Fruit fly (Drosophila melanogaster) whole organism, embryonic: ENCODE data around the gene mop.

Experiments
- CG10147 ChIP-seq: fragments of 200-800 bp; sonication (Bioruptor generic); optimal IDR thresholded peaks from 2 replicates; lab custom pipeline; 2019; ENCODE audit warnings: missing biosample characterization, mild to moderate bottlenecking, missing genetic modification characterization, moderate library complexity
- CG10267 ChIP-seq: fragments of 200-800 bp; sonication (Bioruptor generic); optimal IDR thresholded peaks from 2 replicates; lab custom pipeline; 2018; ENCODE audit warnings: missing biosample characterization, mild to moderate bottlenecking, missing genetic modification characterization, moderate library complexity
- CG10431 ChIP-seq: fragments of 200-800 bp; sonication (Bioruptor generic); optimal IDR thresholded peaks from 3 replicates; lab custom pipeline; 2018; ENCODE audit warnings: missing biosample characterization, mild to moderate bottlenecking, missing genetic modification characterization
- CG12236 ChIP-seq: fragments of 200-800 bp; sonication (Bioruptor generic); optimal IDR thresholded peaks from 2 replicates; lab custom pipeline; 2016; ENCODE audit warnings: missing biosample characterization, missing genetic modification characterization
- CG12769 ChIP-seq: fragments of 200-800 bp; sonication (Bioruptor generic); optimal IDR thresholded peaks from 2 replicates; lab custom pipeline; 2019; ENCODE audit warnings: missing biosample characterization, mild to moderate bottlenecking, missing genetic modification characterization, moderate library complexity
- CG1603 ChIP-seq: fragments of 200-800 bp; sonication (Bioruptor generic); optimal IDR thresholded peaks from 2 replicates; lab custom pipeline; 2019; ENCODE audit warnings: missing biosample characterization, mild to moderate bottlenecking, missing genetic modification characterization, moderate library complexity
- CG1647 ChIP-seq: fragments of 200-800 bp; sonication (Bioruptor generic); optimal IDR thresholded peaks from 3 replicates; lab custom pipeline; 2016; ENCODE audit warnings: missing biosample characterization, missing genetic modification characterization
- CG17361 ChIP-seq: fragments of 200-800 bp; sonication (Bioruptor generic); IDR thresholded peaks from 3 replicates; pipeline ENCODE4 v1.3.6; 2022; ENCODE audit warnings: missing biosample characterization, missing genetic modification characterization
- CG17912 ChIP-seq: fragments of 200-800 bp; sonication (Bioruptor generic); optimal IDR thresholded peaks from 2 replicates; lab custom pipeline; 2018; ENCODE audit warnings: missing biosample characterization, mild to moderate bottlenecking, missing genetic modification characterization
- CG1792 ChIP-seq: fragments of 200-800 bp; sonication (Bioruptor generic); optimal IDR thresholded peaks from 2 replicates; lab custom pipeline; 2016; ENCODE audit warnings: missing biosample characterization, missing genetic modification characterization
- CG18262 ChIP-seq: fragments of 200-800 bp; optimal IDR thresholded peaks from 3 replicates; lab custom pipeline; 2019; ENCODE audit warnings: missing biosample characterization, mild to moderate bottlenecking, missing genetic modification characterization, moderate library complexity
- CG2129 ChIP-seq: fragments of 200-800 bp; sonication (Bioruptor generic); IDR thresholded peaks from 2 replicates; pipeline ENCODE4 v1.3.6; 2022; ENCODE audit warnings: missing biosample characterization, missing genetic modification characterization; ENCODE audit not compliant: partially characterized antibody
- CG2889 ChIP-seq: fragments of 200-800 bp; sonication (Bioruptor generic); IDR thresholded peaks from 3 replicates; pipeline ENCODE4 v1.3.6; 2022; ENCODE audit warnings: missing biosample characterization, missing genetic modification characterization
- CG30020 ChIP-seq: fragments of 200-800 bp; optimal IDR thresholded peaks from 2 replicates; lab custom pipeline; 2019; ENCODE audit warnings: missing biosample characterization, mild to moderate bottlenecking, missing genetic modification characterization, moderate library complexity
- CG3163 ChIP-seq: fragments of 200-800 bp; sonication (Bioruptor generic); optimal IDR thresholded peaks from 3 replicates; lab custom pipeline; 2016; ENCODE audit warnings: missing biosample characterization, missing genetic modification characterization
- CG32767 ChIP-seq: fragments of 200-800 bp; sonication (Bioruptor generic); IDR thresholded peaks from 2 replicates; pipeline ENCODE4 v1.3.6; 2022; ENCODE audit warnings: missing biosample characterization, missing genetic modification characterization
- CG34224 ChIP-seq: fragments of 200-800 bp; sonication (Bioruptor generic); IDR thresholded peaks from 3 replicates; pipeline ENCODE4 v1.3.6; 2022; ENCODE audit warnings: missing biosample characterization, missing genetic modification characterization; ENCODE audit not compliant: partially characterized antibody
- CG3847 ChIP-seq: fragments of 200-800 bp; sonication (Bioruptor generic); IDR thresholded peaks from 2 replicates; pipeline ENCODE4 v1.3.6; 2022; ENCODE audit warnings: missing biosample characterization, missing genetic modification characterization
- CG43689 ChIP-seq: fragments of 200-800 bp; sonication (Bioruptor generic); IDR thresholded peaks from 2 replicates; pipeline ENCODE4 v1.3.6; 2022; ENCODE audit warnings: missing biosample characterization, missing genetic modification characterization
- CG6765 ChIP-seq: fragments of 200-800 bp; sonication (Bioruptor generic); optimal IDR thresholded peaks from 3 replicates; lab custom pipeline; 2017; ENCODE audit warnings: missing biosample characterization, mild to moderate bottlenecking, missing genetic modification characterization
- CG6813 ChIP-seq: fragments of 200-800 bp; sonication (Bioruptor generic); optimal IDR thresholded peaks from 2 replicates; lab custom pipeline; 2017; ENCODE audit warnings: missing biosample characterization, missing genetic modification characterization, mild to moderate bottlenecking, moderate library complexity, missing genetic modification reagents
- CG7372 ChIP-seq: fragments of 200-800 bp; sonication (Bioruptor generic); IDR thresholded peaks from 2 replicates; pipeline ENCODE4 v1.3.6; 2022; ENCODE audit warnings: missing biosample characterization, missing genetic modification characterization
- CG7928 ChIP-seq: fragments of 200-800 bp; sonication (Bioruptor generic); optimal IDR thresholded peaks from 2 replicates; lab custom pipeline; 2017; ENCODE audit warnings: missing biosample characterization, mild to moderate bottlenecking, missing genetic modification characterization
- CG7963 ChIP-seq: fragments of 200-800 bp; sonication (Bioruptor generic); IDR thresholded peaks from 3 replicates; pipeline ENCODE4 v1.3.6; 2022; ENCODE audit warnings: missing biosample characterization, missing genetic modification characterization; ENCODE audit not compliant: partially characterized antibody
- CG8765 ChIP-seq: fragments of 200-800 bp; sonication (Bioruptor generic); IDR thresholded peaks from 2 replicates; pipeline ENCODE4 v1.3.6; 2022; ENCODE audit warnings: missing biosample characterization, missing genetic modification characterization
- CkIIα-i1 ChIP-seq: fragments of 200-800 bp; sonication (Bioruptor generic); IDR thresholded peaks from 2 replicates; pipeline ENCODE4 v1.3.6; 2022; ENCODE audit warnings: missing biosample characterization, missing genetic modification characterization
- D19A ChIP-seq: fragments of 200-800 bp; optimal IDR thresholded peaks from 3 replicates; lab custom pipeline; 2019; ENCODE audit warnings: missing biosample characterization, mild to moderate bottlenecking, missing genetic modification characterization, moderate library complexity
- Pdp1 ChIP-seq, 2 experiments: fragments of 200-800 bp; sonication (Bioruptor generic); optimal IDR thresholded peaks; 3 replicates each; lab custom pipeline; 2016; ENCODE audit warnings: missing biosample characterization in 2 of 2, missing genetic modification characterization in 2 of 2, mild to moderate bottlenecking in 1 of 2, moderate library complexity in 1 of 2
- al ChIP-seq: fragments of 200-800 bp; sonication (Bioruptor generic); IDR thresholded peaks from 2 replicates; pipeline ENCODE4 v1.3.6; 2022; ENCODE audit warnings: missing biosample characterization, missing genetic modification characterization
- ap ChIP-seq: fragments of 200-800 bp; sonication (Bioruptor generic); IDR thresholded peaks from 2 replicates; pipeline ENCODE4 v1.3.6; 2022; ENCODE audit warnings: missing biosample characterization, missing genetic modification characterization
- az2 ChIP-seq: fragments of 200-800 bp; sonication (Bioruptor generic); optimal IDR thresholded peaks from 3 replicates; lab custom pipeline; 2016; ENCODE audit warnings: missing biosample characterization, missing genetic modification characterization
- cas ChIP-seq: fragments of 200-800 bp; sonication (Bioruptor generic); IDR thresholded peaks from 2 replicates; pipeline ENCODE4 v1.3.6; 2022; ENCODE audit warnings: missing biosample characterization, missing genetic modification characterization
- ci ChIP-seq: fragments of 200-800 bp; sonication (Bioruptor generic); IDR thresholded peaks from 3 replicates; pipeline ENCODE4 v1.3.6; 2022; ENCODE audit warnings: missing biosample characterization, missing genetic modification characterization
- crp ChIP-seq, 2 experiments: fragments of 200-800 bp; sonication (Bioruptor generic); optimal IDR thresholded peaks; 2 replicates in 1 of 2; 3 replicates in 1 of 2; lab custom pipeline; 2017; ENCODE audit warnings: missing biosample characterization in 2 of 2, missing genetic modification characterization in 2 of 2, mild to moderate bottlenecking in 1 of 2, moderate library complexity in 1 of 2
- dan ChIP-seq: fragments of 200-800 bp; sonication (Bioruptor generic); IDR thresholded peaks from 2 replicates; pipeline ENCODE4 v1.3.6; 2022; ENCODE audit warnings: missing biosample characterization, missing genetic modification characterization
- exex ChIP-seq: fragments of 200-800 bp; sonication (Bioruptor generic); optimal IDR thresholded peaks from 4 replicates; lab custom pipeline; 2018; ENCODE audit warnings: missing biosample characterization, mild to moderate bottlenecking, missing genetic modification characterization, moderate library complexity
- gt ChIP-seq: fragments of 200-800 bp; sonication (Bioruptor generic); IDR thresholded peaks from 2 replicates; pipeline ENCODE4 v1.3.6; 2022; ENCODE audit warnings: missing biosample characterization, missing genetic modification characterization
- hb ChIP-seq: fragments of 200-800 bp; sonication (Bioruptor generic); IDR thresholded peaks from 3 replicates; pipeline ENCODE4 v1.3.6; 2022; ENCODE audit warnings: missing biosample characterization, missing genetic modification characterization; ENCODE audit not compliant: partially characterized antibody
- nerfin-2 ChIP-seq: fragments of 200-800 bp; sonication (Bioruptor generic); IDR thresholded peaks from 2 replicates; pipeline ENCODE4 v1.3.6; 2022; ENCODE audit warnings: missing biosample characterization, missing genetic modification characterization; ENCODE audit not compliant: partially characterized antibody
- nmo ChIP-seq: fragments of 200-800 bp; sonication (Bioruptor generic); optimal IDR thresholded peaks from 2 replicates; lab custom pipeline; 2018; ENCODE audit warnings: missing biosample characterization, mild to moderate bottlenecking, missing genetic modification characterization, moderate library complexity
- oc ChIP-seq: fragments of 200-800 bp; sonication (Bioruptor generic); optimal IDR thresholded peaks from 2 replicates; lab custom pipeline; 2018; ENCODE audit warnings: missing biosample characterization, mild to moderate bottlenecking, missing genetic modification characterization, moderate library complexity
- pros ChIP-seq: fragments of 200-800 bp; sonication (Bioruptor generic); optimal IDR thresholded peaks from 3 replicates; lab custom pipeline; 2019; ENCODE audit warnings: missing biosample characterization, mild to moderate bottlenecking, missing genetic modification characterization, moderate library complexity
- pum ChIP-seq: fragments of 200-800 bp; sonication (Bioruptor generic); optimal IDR thresholded peaks from 2 replicates; lab custom pipeline; 2016; ENCODE audit warnings: missing biosample characterization, missing genetic modification characterization
- scrt ChIP-seq: fragments of 200-800 bp; sonication (Bioruptor generic); optimal IDR thresholded peaks from 2 replicates; lab custom pipeline; 2018; ENCODE audit warnings: missing biosample characterization, mild to moderate bottlenecking, missing genetic modification characterization, moderate library complexity
- sd ChIP-seq: fragments of 200-800 bp; sonication (Bioruptor generic); optimal IDR thresholded peaks from 3 replicates; lab custom pipeline; 2018; ENCODE audit warnings: missing biosample characterization, mild to moderate bottlenecking, missing genetic modification characterization, moderate library complexity
- sima ChIP-seq: fragments of 200-800 bp; sonication (Bioruptor generic); optimal IDR thresholded peaks from 2 replicates; lab custom pipeline; 2016; ENCODE audit warnings: missing biosample characterization, missing genetic modification characterization
- stc ChIP-seq: fragments of 200-800 bp; sonication (Bioruptor generic); IDR thresholded peaks from 2 replicates; pipeline ENCODE4 v1.3.6; 2022; ENCODE audit warnings: missing biosample characterization, missing genetic modification characterization
- toy ChIP-seq: fragments of 200-800 bp; sonication (Bioruptor generic); IDR thresholded peaks from 2 replicates; pipeline ENCODE4 v1.3.6; 2022; ENCODE audit warnings: missing biosample characterization, missing genetic modification characterization
- wdn ChIP-seq: fragments of 200-800 bp; sonication (Bioruptor generic); IDR thresholded peaks from 2 replicates; pipeline ENCODE4 v1.3.6; 2022; ENCODE audit warnings: missing biosample characterization, missing genetic modification characterization
- zen2 ChIP-seq: fragments of 200-800 bp; sonication (Bioruptor generic); IDR thresholded peaks from 3 replicates; pipeline ENCODE4 v1.3.6; 2022; ENCODE audit warnings: missing biosample characterization, missing genetic modification characterization; ENCODE audit not compliant: partially characterized antibody
- zfh2 ChIP-seq: fragments of 200-800 bp; sonication (Bioruptor generic); optimal IDR thresholded peaks from 2 replicates; lab custom pipeline; 2016; ENCODE audit warnings: missing biosample characterization, missing genetic modification characterization

The mop gene

DNA sequence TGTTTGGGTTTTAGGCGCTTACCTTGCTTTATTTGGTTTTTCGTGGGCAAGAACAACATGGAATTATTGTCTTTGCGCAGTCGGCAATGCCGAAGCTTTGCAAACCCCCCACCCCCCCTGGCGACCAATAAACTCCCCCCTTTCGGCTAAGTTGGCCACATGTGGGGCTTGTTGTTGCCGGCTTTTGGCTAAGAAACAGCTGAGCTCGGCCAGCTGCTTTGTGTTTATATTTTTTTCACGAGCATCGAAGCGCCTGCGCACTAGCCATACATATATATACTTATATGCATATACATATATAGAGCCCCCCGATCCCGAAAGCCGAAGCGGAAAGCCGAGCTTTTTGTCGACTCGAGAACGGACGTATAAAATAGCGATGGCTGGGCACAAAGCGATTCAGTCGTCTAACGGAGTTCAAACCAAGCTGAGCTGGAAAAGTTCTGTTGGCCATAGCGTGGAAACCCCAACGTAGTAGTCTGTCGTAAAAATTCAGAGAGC lies 28.8 kb upstream of the mop start, which contains the start of gene CG17839 (continued):
- no peak for TF ChIP-seq nmo (GFP tag; lab: Kevin White, UChicago)
- no peak for TF ChIP-seq CG30020 (tag; lab: Kevin White, UChicago)
- TF ChIP-seq CG1603 (tag; lab: Kevin White, UChicago) = no peak
- no peak for TF ChIP-seq CG2889
- no peak for TF ChIP-seq zfh2 (GFP tag; lab: Kevin White, UChicago)
- no peak for TF ChIP-seq dan (GFP tag; lab: Robert Waterston, UW)
- TF ChIP-seq CG6765 (GFP tag; lab: Kevin White, UChicago) = peak; percentile 62
- peak; percentile 14 for TF ChIP-seq CG10147 (GFP tag; lab: Kevin White, UChicago)
- no peak for TF ChIP-seq gt (GFP tag; lab: Robert Waterston, UW)
- no peak for TF ChIP-seq CG10431 (GFP tag; lab: Kevin White, UChicago)
- no peak for TF ChIP-seq toy
- TF ChIP-seq exex = no peak
- no peak for TF ChIP-seq CG3163 (GFP tag; lab: Kevin White, UChicago)
- TF ChIP-seq CG7963 (GFP tag; lab: Robert Waterston, UW) = no peak
- TF ChIP-seq CG3847 (GFP tag; lab: Robert Waterston, UW) = peak; percentile 11; the same call in 1 of the 2 replicates
- no peak for TF ChIP-seq CG7372 (GFP tag; lab: Robert Waterston, UW)
- TF ChIP-seq oc (tag; lab: Kevin White, UChicago) = peak; percentile 30
- no peak for TF ChIP-seq CkIIα-i1 (GFP tag; lab: Robert Waterston, UW)
- peak in 1 of 2 experiments; percentile 82 for TF ChIP-seq crp (GFP tag; optimal IDR thresholded peaks at IDR 0.05; lab: Kevin White, UChicago)
- no peak for TF ChIP-seq Pdp1 (GFP tag; optimal IDR thresholded peaks at IDR 0.05; lab: Kevin White, UChicago)
- TF ChIP-seq cas (GFP tag; lab: Robert Waterston, UW) = no peak
- TF ChIP-seq sima = no peak
- TF ChIP-seq pros (GFP tag; lab: Kevin White, UChicago) = no peak
- TF ChIP-seq pum (GFP tag; lab: Kevin White, UChicago) = no peak
- TF ChIP-seq CG17361 = no peak
- TF ChIP-seq CG12236 (GFP tag; lab: Kevin White, UChicago) = no peak
- no peak for TF ChIP-seq CG32767
- no peak for TF ChIP-seq CG1647
- peak; percentile 55 for TF ChIP-seq CG34224
- peak; percentile 74 for TF ChIP-seq CG12769 (tag; lab: Kevin White, UChicago)
- TF ChIP-seq CG8765 (GFP tag; lab: Robert Waterston, UW) = no peak
- no peak for TF ChIP-seq CG1792 (GFP tag; lab: Kevin White, UChicago)
- TF ChIP-seq CG2129 = no peak
- TF ChIP-seq CG10267 (tag; lab: Kevin White, UChicago) = no peak
- no peak for TF ChIP-seq CG43689 (GFP tag; lab: Robert Waterston, UW)
- peak; percentile 79 for TF ChIP-seq sd
- TF ChIP-seq CG6813 = peak; percentile 41
- TF ChIP-seq CG17912 (GFP tag; lab: Kevin White, UChicago) = no peak
- no peak for TF ChIP-seq CG18262 (tag; lab: Kevin White, UChicago)
- TF ChIP-seq nerfin-2 (GFP tag; lab: Robert Waterston, UW) = no peak
- TF ChIP-seq stc (GFP tag; lab: Robert Waterston, UW) = no peak
- no peak for TF ChIP-seq zen2 (GFP tag; lab: Robert Waterston, UW)
- TF ChIP-seq CG7928 (GFP tag; lab: Kevin White, UChicago) = no peak
- TF ChIP-seq wdn (GFP tag; lab: Robert Waterston, UW) = no peak
- TF ChIP-seq al (GFP tag; lab: Robert Waterston, UW) = no peak
- no peak for TF ChIP-seq ap (GFP tag; lab: Robert Waterston, UW)
- TF ChIP-seq D19A (tag; lab: Kevin White, UChicago) = no peak
- peak; percentile 83 for TF ChIP-seq scrt (GFP tag; lab: Kevin White, UChicago)
- TF ChIP-seq ci (GFP tag; lab: Robert Waterston, UW) = no peak
- TF ChIP-seq az2 (GFP tag; lab: Kevin White, UChicago) = no peak
- TF ChIP-seq hb (GFP tag; lab: Robert Waterston, UW) = no peak
